Fruit fly (Drosophila melanogaster) whole organism, embryonic: ENCODE data around the gene CG14803.

Experiments used
- Awh ChIP-seq: fragments of 200-800 bp; sonication (Bioruptor generic); IDR thresholded peaks from 2 replicates; pipeline ENCODE4, ENCODE4 v1.3.6; 2022; ENCODE audit warnings: missing biosample characterization, missing genetic modification characterization
- BtbVII ChIP-seq: fragments of 200-800 bp; sonication (Bioruptor generic); optimal IDR thresholded peaks from 3 replicates; lab custom pipeline; 2017; ENCODE audit warnings: missing biosample characterization, mild to moderate bottlenecking, missing genetic modification characterization
- CG10431 ChIP-seq: fragments of 200-800 bp; sonication (Bioruptor generic); optimal IDR thresholded peaks from 3 replicates; lab custom pipeline; 2018; ENCODE audit warnings: missing biosample characterization, mild to moderate bottlenecking, missing genetic modification characterization
- CG10543 ChIP-seq: fragments of 200-800 bp; sonication (Bioruptor generic); optimal IDR thresholded peaks from 3 replicates; lab custom pipeline; 2017; ENCODE audit warnings: missing biosample characterization, mild to moderate bottlenecking, missing genetic modification characterization, moderate library complexity
- CG11247 ChIP-seq: fragments of 200-800 bp; sonication (Bioruptor generic); IDR thresholded peaks from 2 replicates; pipeline ENCODE4 v1.3.6; 2022; ENCODE audit warnings: missing biosample characterization, missing genetic modification characterization
- CG12659 ChIP-seq: fragments of 200-800 bp; sonication (Bioruptor generic); optimal IDR thresholded peaks from 3 replicates; lab custom pipeline; 2017; ENCODE audit warnings: mild to moderate bottlenecking, missing biosample characterization, missing genetic modification reagents, missing genetic modification characterization
- CG14710 ChIP-seq: fragments of 200-800 bp; sonication (Bioruptor generic); optimal IDR thresholded peaks from 3 replicates; lab custom pipeline; 2019; ENCODE audit warnings: missing biosample characterization, mild to moderate bottlenecking, missing genetic modification characterization, moderate library complexity
- CG1603 ChIP-seq: fragments of 200-800 bp; sonication (Bioruptor generic); optimal IDR thresholded peaks from 2 replicates; lab custom pipeline; 2019; ENCODE audit warnings: missing biosample characterization, mild to moderate bottlenecking, missing genetic modification characterization, moderate library complexity
- CG2120 ChIP-seq: fragments of 200-800 bp; sonication (Bioruptor generic); optimal IDR thresholded peaks from 3 replicates; lab custom pipeline; 2016; ENCODE audit warnings: missing biosample characterization, missing genetic modification characterization
- CG2875 ChIP-seq: fragments of 200-800 bp; sonication (Bioruptor generic); optimal IDR thresholded peaks from 2 replicates; lab custom pipeline; 2017; ENCODE audit warnings: missing biosample characterization, mild to moderate bottlenecking, missing genetic modification characterization, missing genetic modification reagents
- CG4360 ChIP-seq: fragments of 200-800 bp; sonication (Bioruptor generic); IDR thresholded peaks from 2 replicates; pipeline ENCODE4 v1.3.6; 2022; ENCODE audit warnings: missing biosample characterization, missing genetic modification characterization
- CG4424 ChIP-seq: fragments of 200-800 bp; sonication (Bioruptor generic); optimal IDR thresholded peaks from 3 replicates; lab custom pipeline; 2016; ENCODE audit warnings: missing biosample characterization, missing genetic modification characterization
- CG4617 ChIP-seq: fragments of 200-800 bp; sonication (Bioruptor generic); optimal IDR thresholded peaks from 3 replicates; lab custom pipeline; 2016; ENCODE audit warnings: missing biosample characterization, missing genetic modification characterization, borderline replicate concordance
- CG4730 ChIP-seq: fragments of 200-800 bp; sonication (Bioruptor generic); IDR thresholded peaks from 2 replicates; pipeline ENCODE4 v1.3.6; 2022; ENCODE audit warnings: missing biosample characterization, missing genetic modification characterization
- CG7839 ChIP-seq: fragments of 200-800 bp; sonication (Bioruptor generic); optimal IDR thresholded peaks from 3 replicates; lab custom pipeline; 2018; ENCODE audit warnings: missing biosample characterization, mild to moderate bottlenecking, missing genetic modification characterization, moderate library complexity
- CG8290 ChIP-seq, 3 experiments: fragments of 200-800 bp; sonication (Bioruptor generic); optimal IDR thresholded peaks; 2 replicates each; lab custom pipeline; 2016 to 2019; ENCODE audit warnings: missing biosample characterization in 3 of 3, missing genetic modification characterization in 3 of 3, mild to moderate bottlenecking in 2 of 3, moderate library complexity in 1 of 3
- CG8765 ChIP-seq: fragments of 200-800 bp; sonication (Bioruptor generic); IDR thresholded peaks from 2 replicates; pipeline ENCODE4 v1.3.6; 2022; ENCODE audit warnings: missing biosample characterization, missing genetic modification characterization
- CG8944 ChIP-seq: fragments of 200-800 bp; sonication (Bioruptor generic); optimal IDR thresholded peaks from 3 replicates; lab custom pipeline; 2016; ENCODE audit warnings: missing biosample characterization, missing genetic modification characterization
- Dfd ChIP-seq, 2 experiments: fragments of >200 bp; optimal IDR thresholded peaks; 2 replicates each; lab custom pipeline; 2017; ENCODE audit warnings: missing biosample characterization in 2 of 2, missing genetic modification characterization in 2 of 2
- Dref ChIP-seq: fragments of 200-800 bp; sonication (Bioruptor generic); IDR thresholded peaks from 2 replicates; pipeline ENCODE4 v1.3.6; 2022; ENCODE audit warnings: missing biosample characterization, missing genetic modification characterization
- E2f1 ChIP-seq: fragments of 200-800 bp; sonication (Bioruptor generic); IDR thresholded peaks from 2 replicates; pipeline ENCODE4 v1.3.6; 2022; ENCODE audit warnings: missing biosample characterization, missing genetic modification characterization
- Fer1 ChIP-seq: fragments of 200-800 bp; sonication (Bioruptor generic); optimal IDR thresholded peaks from 2 replicates; lab custom pipeline; 2017; ENCODE audit warnings: missing biosample characterization, mild to moderate bottlenecking, missing genetic modification characterization
- HmgZ ChIP-seq: fragments of 200-800 bp; sonication (Bioruptor generic); optimal IDR thresholded peaks from 2 replicates; lab custom pipeline; 2018; ENCODE audit warnings: missing biosample characterization, mild to moderate bottlenecking, missing genetic modification characterization
- Hmr ChIP-seq: fragments of 200-800 bp; sonication (Bioruptor generic); optimal IDR thresholded peaks from 3 replicates; lab custom pipeline; 2017; ENCODE audit warnings: mild to moderate bottlenecking, missing biosample characterization, missing genetic modification reagents, missing genetic modification characterization
- Hr78 ChIP-seq, 2 experiments: fragments of 200-800 bp in 1 of 2; fragments of >200 bp in 1 of 2; sonication (Bioruptor generic) in 1 of 2; optimal IDR thresholded peaks; 2 replicates each; lab custom pipeline; 2017 to 2019; ENCODE audit warnings: missing biosample characterization in 2 of 2, missing genetic modification characterization in 2 of 2, mild to moderate bottlenecking in 1 of 2, moderate library complexity in 1 of 2
- MBD-R2 ChIP-seq: fragments of 200-800 bp; sonication (Bioruptor generic); IDR thresholded peaks from 2 replicates; pipeline ENCODE4 v1.3.6; 2022; ENCODE audit warnings: missing biosample characterization, missing genetic modification characterization
- MESR4 ChIP-seq: fragments of 200-800 bp; sonication (Bioruptor generic); optimal IDR thresholded peaks from 2 replicates; lab custom pipeline; 2018; ENCODE audit warnings: missing biosample characterization, mild to moderate bottlenecking, missing genetic modification characterization, moderate library complexity
- Myb ChIP-seq: fragments of 200-800 bp; sonication (Bioruptor generic); optimal IDR thresholded peaks from 2 replicates; lab custom pipeline; 2016; ENCODE audit warnings: missing biosample characterization, missing genetic modification characterization
- Nf-YC ChIP-seq: fragments of 200-800 bp; optimal IDR thresholded peaks from 3 replicates; lab custom pipeline; 2019; ENCODE audit warnings: missing biosample characterization, mild to moderate bottlenecking, missing genetic modification characterization, moderate library complexity
- Sox102F ChIP-seq: fragments of 200-800 bp; sonication (Bioruptor generic); optimal IDR thresholded peaks from 2 replicates; lab custom pipeline; 2018; ENCODE audit warnings: missing biosample characterization, mild to moderate bottlenecking, missing genetic modification characterization, moderate library complexity
- Sry-δ ChIP-seq: fragments of 200-800 bp; sonication (Bioruptor generic); optimal IDR thresholded peaks from 2 replicates; lab custom pipeline; 2016; ENCODE audit warnings: missing biosample characterization, missing genetic modification characterization
- Tbp ChIP-seq: fragments of >200 bp; optimal IDR thresholded peaks from 2 replicates; lab custom pipeline; 2018; ENCODE audit warnings: missing biosample characterization, missing genetic modification characterization
- crc ChIP-seq: fragments of 200-800 bp; sonication (Bioruptor generic); optimal IDR thresholded peaks from 2 replicates; lab custom pipeline; 2016; ENCODE audit warnings: missing biosample characterization, missing genetic modification characterization
- dimm ChIP-seq: fragments of 200-800 bp; sonication (Bioruptor generic); IDR thresholded peaks from 2 replicates; pipeline ENCODE4 v1.3.6; 2022; ENCODE audit warnings: missing biosample characterization, missing genetic modification characterization
- dysf ChIP-seq: fragments of 200-800 bp; sonication (Bioruptor generic); IDR thresholded peaks from 3 replicates; pipeline ENCODE4 v1.3.6; 2022; ENCODE audit warnings: missing biosample characterization, missing genetic modification characterization
- en ChIP-seq: fragments of 200-800 bp; sonication (Bioruptor generic); optimal IDR thresholded peaks from 2 replicates; lab custom pipeline; 2016; ENCODE audit warnings: missing biosample characterization, missing genetic modification characterization
- esg ChIP-seq: fragments of 200-800 bp; sonication (Bioruptor generic); conservative IDR thresholded peaks from 2 replicates; pipeline ENCODE4 v1.3.6; 2022; ENCODE audit warnings: missing biosample characterization, missing genetic modification characterization
- gcm2 ChIP-seq: fragments of 200-800 bp; sonication (Bioruptor generic); optimal IDR thresholded peaks from 2 replicates; lab custom pipeline; 2016; ENCODE audit warnings: missing biosample characterization, missing genetic modification characterization
- gem ChIP-seq: fragments of 200-800 bp; sonication (Bioruptor generic); optimal IDR thresholded peaks from 2 replicates; lab custom pipeline; 2019; ENCODE audit warnings: missing biosample characterization, mild to moderate bottlenecking, missing genetic modification characterization, moderate library complexity
- ind ChIP-seq: fragments of 200-800 bp; sonication (Bioruptor generic); optimal IDR thresholded peaks from 3 replicates; lab custom pipeline; 2016; ENCODE audit warnings: missing biosample characterization, missing genetic modification characterization
- knrl ChIP-seq: fragments of 200-800 bp; sonication (Bioruptor generic); IDR thresholded peaks from 3 replicates; pipeline ENCODE4 v1.3.6; 2022; ENCODE audit warnings: missing biosample characterization, missing genetic modification characterization; ENCODE audit not compliant: partially characterized antibody
- lola ChIP-seq, 3 experiments: fragments of >200 bp in 2 of 3; fragments of 200-800 bp in 1 of 3; sonication (Bioruptor generic) in 1 of 3; optimal IDR thresholded peaks; 2 replicates each; lab custom pipeline; 2017 to 2019; ENCODE audit warnings: missing biosample characterization in 3 of 3, missing genetic modification characterization in 3 of 3, mild to moderate bottlenecking in 1 of 3, moderate library complexity in 1 of 3
- nerfin-2 ChIP-seq: fragments of 200-800 bp; sonication (Bioruptor generic); IDR thresholded peaks from 2 replicates; pipeline ENCODE4 v1.3.6; 2022; ENCODE audit warnings: missing biosample characterization, missing genetic modification characterization; ENCODE audit not compliant: partially characterized antibody
- p53 ChIP-seq: fragments of 200-800 bp; sonication (Bioruptor generic); optimal IDR thresholded peaks from 2 replicates; lab custom pipeline; 2016; ENCODE audit warnings: missing biosample characterization, missing genetic modification characterization
- phol ChIP-seq: fragments of 200-800 bp; sonication (Bioruptor generic); optimal IDR thresholded peaks from 3 replicates; lab custom pipeline; 2018; ENCODE audit warnings: missing biosample characterization, mild to moderate bottlenecking, missing genetic modification characterization, moderate library complexity
- sim ChIP-seq: fragments of 200-800 bp; sonication (Bioruptor generic); IDR thresholded peaks from 2 replicates; pipeline ENCODE4 v1.3.6; 2022; ENCODE audit warnings: missing biosample characterization, missing genetic modification characterization
- sug ChIP-seq: fragments of 200-800 bp; optimal IDR thresholded peaks from 2 replicates; lab custom pipeline; 2019; ENCODE audit warnings: missing biosample characterization, mild to moderate bottlenecking, missing genetic modification characterization, moderate library complexity
- toy ChIP-seq: fragments of 200-800 bp; sonication (Bioruptor generic); IDR thresholded peaks from 2 replicates; pipeline ENCODE4 v1.3.6; 2022; ENCODE audit warnings: missing biosample characterization, missing genetic modification characterization
- ttk ChIP-seq: fragments of 200-800 bp; sonication (Bioruptor generic); IDR thresholded peaks from 2 replicates; pipeline ENCODE4 v2.1.2; 2022; ENCODE audit warnings: missing biosample characterization, missing genetic modification characterization
- vfl ChIP-seq: fragments of 200-800 bp; sonication (Bioruptor generic); optimal IDR thresholded peaks from 2 replicates; lab custom pipeline; 2016; ENCODE audit warnings: missing biosample characterization, missing genetic modification characterization

CG14803 gene

dm6 chrX:1901605-1902136, 33.0 kb downstream of the CG14803 start, which contains the start of gene Ldaf1 (continued):
- TF ChIP-seq Nf-YC (tag; lab: Kevin White, UChicago) = no peak
- TF ChIP-seq CG2120 = peak; percentile 7
- no peak for TF ChIP-seq Awh
- TF ChIP-seq CG4730 (GFP tag; lab: Robert Waterston, UW) = no peak
- TF ChIP-seq Hr78 (GFP tag; optimal IDR thresholded peaks at IDR 0.05; lab: Kevin White, UChicago) = peak in 1 of 2 experiments; percentile 55
- no peak for TF ChIP-seq Tbp (GFP tag; lab: Kevin White, UChicago)
- TF ChIP-seq knrl = no peak
- TF ChIP-seq CG11247 (GFP tag; lab: Robert Waterston, UW) = no peak
- TF ChIP-seq Dfd (GFP tag; optimal IDR thresholded peaks at IDR 0.05; lab: Kevin White, UChicago) = no peak
- TF ChIP-seq lola (GFP tag; optimal IDR thresholded peaks at IDR 0.05; lab: Kevin White, UChicago) = no peak
- TF ChIP-seq dimm (GFP tag; lab: Robert Waterston, UW) = no peak
- TF ChIP-seq gcm2 (GFP tag; lab: Kevin White, UChicago) = no peak
- TF ChIP-seq CG4360 (GFP tag; lab: Robert Waterston, UW) = no peak
- TF ChIP-seq CG4617 (GFP tag; lab: Kevin White, UChicago) = peak; percentile 21
- TF ChIP-seq CG8290 (GFP tag; optimal IDR thresholded peaks at IDR 0.05; lab: Kevin White, UChicago) = no peak
- TF ChIP-seq CG8290 (tag; optimal IDR thresholded peaks at IDR 0.05; lab: Kevin White, UChicago) = peak in 1 of 2 experiments; percentile 5
- no peak for TF ChIP-seq nerfin-2 (GFP tag; lab: Robert Waterston, UW)
- peak; percentile 20 for TF ChIP-seq MESR4 (GFP tag; lab: Kevin White, UChicago)
- TF ChIP-seq CG8944 (GFP tag; lab: Kevin White, UChicago) = no peak
- peak; percentile 22 for TF ChIP-seq CG14710 (tag; lab: Kevin White, UChicago)
- TF ChIP-seq en (GFP tag; lab: Kevin White, UChicago) = no peak
- TF ChIP-seq CG8765 (GFP tag; lab: Robert Waterston, UW) = no peak
- no peak for TF ChIP-seq toy (GFP tag; lab: Robert Waterston, UW)
- TF ChIP-seq CG4424 (GFP tag; lab: Kevin White, UChicago) = no peak
- TF ChIP-seq CG1603 (tag; lab: Kevin White, UChicago) = peak; percentile 21
- TF ChIP-seq CG10543 (GFP tag; lab: Kevin White, UChicago) = peak; percentile 22
- no peak for TF ChIP-seq ind
- TF ChIP-seq vfl (GFP tag; lab: Kevin White, UChicago) = no peak
- no peak for TF ChIP-seq ttk (GFP tag; lab: Robert Waterston, UW)
- TF ChIP-seq CG12659 = peak; percentile 28
- TF ChIP-seq Fer1 (GFP tag; lab: Kevin White, UChicago) = peak; percentile 5
- TF ChIP-seq CG2875 (GFP tag; lab: Kevin White, UChicago) = no peak
- TF ChIP-seq HmgZ (tag; lab: Kevin White, UChicago) = peak; percentile 24
- TF ChIP-seq crc (GFP tag; lab: Kevin White, UChicago) = no peak
- TF ChIP-seq gem (tag; lab: Kevin White, UChicago) = peak; percentile 16
- no peak for TF ChIP-seq dysf
- TF ChIP-seq CG7839 (tag; lab: Kevin White, UChicago) = no peak
- TF ChIP-seq p53 (GFP tag; lab: Kevin White, UChicago) = no peak
- peak; percentile 55 for TF ChIP-seq Myb (GFP tag; lab: Kevin White, UChicago)
- TF ChIP-seq BtbVII (GFP tag; lab: Kevin White, UChicago) = no peak
- TF ChIP-seq E2f1 (GFP tag; lab: Robert Waterston, UW) = no peak
- peak; percentile 5 for TF ChIP-seq phol (tag; lab: Kevin White, UChicago)
- TF ChIP-seq sug (tag; lab: Kevin White, UChicago) = no peak
- no peak for TF ChIP-seq esg (GFP tag; lab: Robert Waterston, UW)
- TF ChIP-seq sim (GFP tag; lab: Robert Waterston, UW) = no peak
- peak; percentile 65 for TF ChIP-seq MBD-R2
- no peak for TF ChIP-seq Sox102F (GFP tag; lab: Kevin White, UChicago)
- TF ChIP-seq Hmr = no peak
- peak; percentile 5 for TF ChIP-seq Sry-δ (GFP tag; lab: Kevin White, UChicago)
- peak; percentile 48 for TF ChIP-seq Dref
- peak; percentile 22 for TF ChIP-seq CG10431
